Worm (Caenorhabditis elegans) whole organism, L4 larva: ENCODE measurements around the gene mrck-1.

ENCODE experiments used
- ama-1 ChIP-seq: fragments of 150-350 bp; optimal IDR thresholded peaks from 2 replicates; lab custom pipeline; 2014; ENCODE audit warnings: inconsistent platforms, mixed read lengths
- dmd-6 ChIP-seq: fragments of 200-800 bp; sonication (Bioruptor generic); IDR thresholded peaks from 2 replicates; pipeline ENCODE4 v1.3.6; 2022; ENCODE audit warnings: missing genetic modification reagents, missing genetic modification characterization, missing compliant biosample characterization
- ztf-11 ChIP-seq: fragments of 150-350 bp; optimal IDR thresholded peaks from 2 replicates; lab custom pipeline; 2014; ENCODE audit warnings: missing biosample characterization, missing genetic modification characterization

- TF ChIP-seq ztf-11 (tag; lab: Kevin White, UChicago) = no peak
- TF ChIP-seq dmd-6 (GFP tag; lab: Robert Waterston, UW) = no peak
- TF ChIP-seq ama-1 (lab: Kevin White, UChicago) = no peak
Observed at ce11 chrV:6224984-6225617, 42.0 kb downstream of the mrck-1 start.
